Fruit fly (Drosophila melanogaster) whole organism, embryonic: Measurements from ENCODE around the gene CG10132.

Experiments
- Atf3 ChIP-seq: fragments of 200-800 bp; sonication (Bioruptor generic); optimal IDR thresholded peaks from 3 replicates; lab custom pipeline; 2016; ENCODE audit warnings: missing biosample characterization, missing genetic modification characterization
- Awh ChIP-seq: fragments of 200-800 bp; sonication (Bioruptor generic); IDR thresholded peaks from 2 replicates; pipeline ENCODE4, ENCODE4 v1.3.6; 2022; ENCODE audit warnings: missing biosample characterization, missing genetic modification characterization
- CG10209 ChIP-seq: fragments of 200-800 bp; sonication (Bioruptor generic); optimal IDR thresholded peaks from 3 replicates; lab custom pipeline; 2017; ENCODE audit warnings: missing biosample characterization, mild to moderate bottlenecking, missing genetic modification characterization, missing genetic modification reagents
- CG11085 ChIP-seq: fragments of 200-800 bp; sonication (Bioruptor generic); IDR thresholded peaks from 2 replicates; pipeline ENCODE4 v1.3.6; 2022; ENCODE audit warnings: missing biosample characterization, missing genetic modification characterization
- CG12155 ChIP-seq: fragments of 200-800 bp; sonication (Bioruptor generic); optimal IDR thresholded peaks from 3 replicates; lab custom pipeline; 2016; ENCODE audit warnings: missing biosample characterization, missing genetic modification characterization
- CG12769 ChIP-seq: fragments of 200-800 bp; sonication (Bioruptor generic); optimal IDR thresholded peaks from 2 replicates; lab custom pipeline; 2019; ENCODE audit warnings: missing biosample characterization, mild to moderate bottlenecking, missing genetic modification characterization, moderate library complexity
- CG17328 ChIP-seq: fragments of 200-800 bp; sonication (Bioruptor generic); IDR thresholded peaks from 2 replicates; pipeline ENCODE4 v1.3.6; 2022; ENCODE audit warnings: missing biosample characterization, missing genetic modification characterization
- CG18476 ChIP-seq: fragments of 200-800 bp; sonication (Bioruptor generic); optimal IDR thresholded peaks from 2 replicates; lab custom pipeline; 2016; ENCODE audit warnings: missing biosample characterization, mild to moderate bottlenecking, missing genetic modification characterization
- CG18619 ChIP-seq: fragments of 200-800 bp; sonication (Bioruptor generic); optimal IDR thresholded peaks from 3 replicates; lab custom pipeline; 2017; ENCODE audit warnings: missing biosample characterization, mild to moderate bottlenecking, missing genetic modification characterization
- CG18764 ChIP-seq: fragments of 200-800 bp; sonication (Bioruptor generic); optimal IDR thresholded peaks from 3 replicates; lab custom pipeline; 2016; ENCODE audit warnings: missing biosample characterization, missing genetic modification characterization
- CG3995 ChIP-seq: fragments of 200-800 bp; sonication (Bioruptor generic); optimal IDR thresholded peaks from 3 replicates; lab custom pipeline; 2016; ENCODE audit warnings: missing biosample characterization, missing genetic modification characterization
- CG7357 ChIP-seq: fragments of 200-800 bp; sonication (Bioruptor generic); IDR thresholded peaks from 3 replicates; pipeline ENCODE4 v1.3.6; 2022; ENCODE audit warnings: missing biosample characterization, missing genetic modification characterization
- CG7556 ChIP-seq: fragments of 200-800 bp; sonication (Bioruptor generic); optimal IDR thresholded peaks from 2 replicates; lab custom pipeline; 2017; ENCODE audit warnings: missing biosample characterization, mild to moderate bottlenecking, missing genetic modification characterization
- CG8359 ChIP-seq: fragments of 200-800 bp; sonication (Bioruptor generic); optimal IDR thresholded peaks from 2 replicates; lab custom pipeline; 2017; ENCODE audit warnings: missing biosample characterization, mild to moderate bottlenecking, missing genetic modification characterization, borderline replicate concordance
- CG8944 ChIP-seq: fragments of 200-800 bp; sonication (Bioruptor generic); optimal IDR thresholded peaks from 3 replicates; lab custom pipeline; 2016; ENCODE audit warnings: missing biosample characterization, missing genetic modification characterization
- CG9437 ChIP-seq: fragments of 200-800 bp; sonication (Bioruptor generic); optimal IDR thresholded peaks from 2 replicates; lab custom pipeline; 2018; ENCODE audit warnings: missing biosample characterization, mild to moderate bottlenecking, missing genetic modification characterization
- CrebB ChIP-seq: fragments of 200-800 bp; sonication (Bioruptor generic); optimal IDR thresholded peaks from 3 replicates; lab custom pipeline; 2018; ENCODE audit warnings: missing biosample characterization, mild to moderate bottlenecking, missing genetic modification characterization
- D19B ChIP-seq: fragments of 200-800 bp; sonication (Bioruptor generic); optimal IDR thresholded peaks from 2 replicates; lab custom pipeline; 2017; ENCODE audit warnings: missing biosample characterization, mild to moderate bottlenecking, missing genetic modification characterization
- Gug ChIP-seq: fragments of 200-800 bp; sonication (Bioruptor generic); IDR thresholded peaks from 4 replicates; pipeline ENCODE4 v1.3.6; 2022; ENCODE audit warnings: missing biosample characterization, missing genetic modification characterization
- H2.0 ChIP-seq: fragments of 200-800 bp; sonication (Bioruptor generic); IDR thresholded peaks from 2 replicates; pipeline ENCODE4 v1.3.6; 2022; ENCODE audit warnings: missing biosample characterization, missing genetic modification characterization
- HHEX ChIP-seq: fragments of 200-800 bp; sonication (Bioruptor generic); optimal IDR thresholded peaks from 3 replicates; lab custom pipeline; 2017; ENCODE audit warnings: missing biosample characterization, mild to moderate bottlenecking, missing genetic modification characterization, missing genetic modification reagents
- HLH3B ChIP-seq: fragments of 200-800 bp; sonication (Bioruptor generic); IDR thresholded peaks from 2 replicates; pipeline ENCODE4 v1.3.6; 2022; ENCODE audit warnings: missing biosample characterization, missing genetic modification characterization
- Hmr ChIP-seq: fragments of 200-800 bp; sonication (Bioruptor generic); optimal IDR thresholded peaks from 3 replicates; lab custom pipeline; 2017; ENCODE audit warnings: mild to moderate bottlenecking, missing biosample characterization, missing genetic modification reagents, missing genetic modification characterization
- Hr39 ChIP-seq: fragments of >200 bp; optimal IDR thresholded peaks from 2 replicates; lab custom pipeline; 2017
- Lhr ChIP-seq: fragments of 200-800 bp; sonication (Bioruptor generic); optimal IDR thresholded peaks from 3 replicates; lab custom pipeline; 2017; ENCODE audit warnings: mild to moderate bottlenecking, missing biosample characterization, missing genetic modification reagents, missing genetic modification characterization
- MBD-R2 ChIP-seq: fragments of 200-800 bp; sonication (Bioruptor generic); IDR thresholded peaks from 2 replicates; pipeline ENCODE4 v1.3.6; 2022; ENCODE audit warnings: missing biosample characterization, missing genetic modification characterization
- PHDP ChIP-seq: fragments of 200-800 bp; sonication (Bioruptor generic); optimal IDR thresholded peaks from 3 replicates; lab custom pipeline; 2018; ENCODE audit warnings: missing biosample characterization, mild to moderate bottlenecking, missing genetic modification characterization, moderate library complexity
- Six4 ChIP-seq: fragments of 200-800 bp; sonication (Bioruptor generic); optimal IDR thresholded peaks from 2 replicates; lab custom pipeline; 2016; ENCODE audit warnings: missing biosample characterization, missing genetic modification characterization
- Tbp ChIP-seq: fragments of >200 bp; optimal IDR thresholded peaks from 2 replicates; lab custom pipeline; 2018; ENCODE audit warnings: missing biosample characterization, missing genetic modification characterization
- ab ChIP-seq: fragments of 200-800 bp; sonication (Bioruptor generic); optimal IDR thresholded peaks from 2 replicates; lab custom pipeline; 2016; ENCODE audit warnings: missing biosample characterization, missing genetic modification characterization
- cad ChIP-seq: fragments of >200 bp; optimal IDR thresholded peaks from 2 replicates; lab custom pipeline; 2017; ENCODE audit warnings: missing biosample characterization, missing genetic modification characterization
- cas ChIP-seq: fragments of 200-800 bp; sonication (Bioruptor generic); IDR thresholded peaks from 2 replicates; pipeline ENCODE4 v1.3.6; 2022; ENCODE audit warnings: missing biosample characterization, missing genetic modification characterization
- dimm ChIP-seq: fragments of 200-800 bp; sonication (Bioruptor generic); IDR thresholded peaks from 2 replicates; pipeline ENCODE4 v1.3.6; 2022; ENCODE audit warnings: missing biosample characterization, missing genetic modification characterization
- fd102C ChIP-seq: fragments of 200-800 bp; sonication (Bioruptor generic); optimal IDR thresholded peaks from 2 replicates; lab custom pipeline; 2018; ENCODE audit warnings: missing biosample characterization, mild to moderate bottlenecking, missing genetic modification characterization, moderate library complexity
- gce ChIP-seq: fragments of 200-800 bp; sonication (Bioruptor generic); IDR thresholded peaks from 3 replicates; pipeline ENCODE4 v1.3.6; 2022; ENCODE audit warnings: missing biosample characterization, missing genetic modification characterization
- gcm ChIP-seq: fragments of 200-800 bp; sonication (Bioruptor generic); optimal IDR thresholded peaks from 2 replicates; lab custom pipeline; 2019; ENCODE audit warnings: missing biosample characterization, mild to moderate bottlenecking, missing genetic modification characterization, moderate library complexity
- gro ChIP-seq: fragments of 200-800 bp; sonication (Bioruptor generic); optimal IDR thresholded peaks from 2 replicates; lab custom pipeline; 2016; ENCODE audit warnings: missing biosample characterization, missing genetic modification characterization
- inv ChIP-seq: fragments of 200-800 bp; sonication (Bioruptor generic); IDR thresholded peaks from 2 replicates; pipeline ENCODE4 v1.3.6; 2022; ENCODE audit warnings: missing biosample characterization, missing genetic modification characterization; ENCODE audit not compliant: partially characterized antibody
- lilli ChIP-seq: fragments of 200-800 bp; sonication (Bioruptor generic); optimal IDR thresholded peaks from 3 replicates; lab custom pipeline; 2016; ENCODE audit warnings: missing biosample characterization, missing genetic modification characterization
- nom ChIP-seq: fragments of 200-800 bp; sonication (Bioruptor generic); optimal IDR thresholded peaks from 2 replicates; lab custom pipeline; 2017; ENCODE audit warnings: missing biosample characterization, missing genetic modification characterization, mild to moderate bottlenecking, moderate library complexity, missing genetic modification reagents
- otp ChIP-seq: fragments of 200-800 bp; sonication (Bioruptor generic); IDR thresholded peaks from 3 replicates; pipeline ENCODE4, ENCODE4 v1.3.6; 2022; ENCODE audit warnings: missing biosample characterization, missing genetic modification characterization
- pnt ChIP-seq: fragments of 200-800 bp; sonication (Bioruptor generic); optimal IDR thresholded peaks from 3 replicates; lab custom pipeline; 2016; ENCODE audit warnings: missing biosample characterization, missing genetic modification characterization
- prd ChIP-seq, 3 experiments: fragments of >200 bp in 2 of 3; fragments of 200-800 bp in 1 of 3; sonication (Bioruptor generic) in 1 of 3; optimal IDR thresholded peaks in 2 of 3; IDR thresholded peaks in 1 of 3; 2 replicates in 2 of 3; 3 replicates in 1 of 3; pipeline versions ENCODE4 v1.3.6 to Lab custom; 2017 to 2022; ENCODE audit warnings: missing biosample characterization in 1 of 3, missing genetic modification characterization in 1 of 3
- seq ChIP-seq: fragments of 200-800 bp; sonication (Bioruptor generic); IDR thresholded peaks from 2 replicates; pipeline ENCODE4 v1.3.6; 2022; ENCODE audit warnings: missing biosample characterization, missing genetic modification characterization
- tin ChIP-seq: fragments of 200-800 bp; sonication (Bioruptor generic); optimal IDR thresholded peaks from 3 replicates; lab custom pipeline; 2016; ENCODE audit warnings: missing biosample characterization, missing genetic modification characterization
- trh ChIP-seq: fragments of 200-800 bp; sonication (Bioruptor generic); optimal IDR thresholded peaks from 2 replicates; lab custom pipeline; 2016; ENCODE audit warnings: missing biosample characterization, missing genetic modification characterization
- unc-4 ChIP-seq: fragments of 200-800 bp; sonication (Bioruptor generic); IDR thresholded peaks from 2 replicates; pipeline ENCODE4 v1.3.6; 2022; ENCODE audit warnings: missing biosample characterization, missing genetic modification characterization; ENCODE audit not compliant: partially characterized antibody
- vnd ChIP-seq: fragments of 200-800 bp; sonication (Bioruptor generic); IDR thresholded peaks from 3 replicates; pipeline ENCODE4 v1.3.6; 2022; ENCODE audit warnings: missing biosample characterization, missing genetic modification characterization; ENCODE audit not compliant: partially characterized antibody
- z ChIP-seq: fragments of 200-800 bp; sonication (Bioruptor generic); IDR thresholded peaks from 3 replicates; pipeline ENCODE4 v1.3.6; 2022; ENCODE audit warnings: missing biosample characterization, missing genetic modification characterization

The CG10132 gene

dm6 chr2L:19572496-19573317 is 54.1 kb downstream of the CG10132 start:
- peak; percentile 2 for TF ChIP-seq CG9437
- no peak for TF ChIP-seq CG8944 (GFP tag; lab: Kevin White, UChicago)
- peak; percentile 70 for TF ChIP-seq HHEX (GFP tag; lab: Kevin White, UChicago)
- peak; percentile 63; the same call in 2 of the 3 replicates for TF ChIP-seq z (GFP tag; lab: Robert Waterston, UW)
- no peak for TF ChIP-seq CG17328 (GFP tag; lab: Robert Waterston, UW)
- TF ChIP-seq otp (GFP tag; lab: Robert Waterston, UW), result no peak; the same call in 2 of the 3 replicates
- TF ChIP-seq CG18764, result peak; percentile 23
- TF ChIP-seq vnd (GFP tag; lab: Robert Waterston, UW), result no peak
- no peak for TF ChIP-seq inv (GFP tag; lab: Robert Waterston, UW)
- TF ChIP-seq dimm (GFP tag; lab: Robert Waterston, UW), result no peak
- TF ChIP-seq CrebB (tag; lab: Kevin White, UChicago), result peak; percentile 72
- no peak for TF ChIP-seq Hr39
- no peak for TF ChIP-seq trh (GFP tag; lab: Kevin White, UChicago)
- TF ChIP-seq ab (GFP tag; lab: Kevin White, UChicago), result no peak
- peak; percentile 68 for TF ChIP-seq CG12155 (GFP tag; lab: Kevin White, UChicago)
- peak; percentile 76 for TF ChIP-seq CG7556
- TF ChIP-seq fd102C (GFP tag; lab: Kevin White, UChicago), result no peak
- 0 out of 2 replicates have a peak, but pooled peaks have one; percentile 39 for TF ChIP-seq HLH3B (GFP tag; lab: Robert Waterston, UW)
- no peak for TF ChIP-seq cas (GFP tag; lab: Robert Waterston, UW)
- peak; percentile 62 for TF ChIP-seq CG18476
- TF ChIP-seq lilli (GFP tag; lab: Kevin White, UChicago), result peak; percentile 87
- peak; percentile 46; the same call in 1 of the 2 replicates for TF ChIP-seq MBD-R2
- TF ChIP-seq Gug (GFP tag; lab: Robert Waterston, UW), result peak; percentile 35; the same call in 1 of the 4 replicates
- no peak for TF ChIP-seq cad (GFP tag; lab: Kevin White, UChicago)
- TF ChIP-seq Lhr (GFP tag; lab: Kevin White, UChicago), result no peak
- TF ChIP-seq Hmr (GFP tag; lab: Kevin White, UChicago), result peak; percentile 82
- 0 out of 2 replicates have a peak, but pooled peaks have one; percentile 14 for TF ChIP-seq CG11085 (GFP tag; lab: Robert Waterston, UW)
- peak; percentile 78 for TF ChIP-seq PHDP (tag; lab: Kevin White, UChicago)
- peak; percentile 67 for TF ChIP-seq gcm (GFP tag; lab: Kevin White, UChicago)
- TF ChIP-seq Tbp (GFP tag; lab: Kevin White, UChicago), result no peak
- TF ChIP-seq seq (GFP tag; lab: Robert Waterston, UW), result no peak
- TF ChIP-seq Atf3 (GFP tag; lab: Kevin White, UChicago), result no peak
- TF ChIP-seq Six4 (GFP tag; lab: Kevin White, UChicago), result no peak
- no peak for TF ChIP-seq unc-4 (GFP tag; lab: Robert Waterston, UW)
- TF ChIP-seq CG18619 (GFP tag; lab: Kevin White, UChicago), result peak; percentile 52
- TF ChIP-seq CG10209 (GFP tag; lab: Kevin White, UChicago), result peak; percentile 75
- TF ChIP-seq Awh (GFP tag; lab: Robert Waterston, UW), result no peak
- no peak for TF ChIP-seq prd (optimal IDR thresholded peaks at IDR 0.05; lab: Kevin White, UChicago)
- peak; percentile 74 for TF ChIP-seq prd (GFP tag; IDR thresholded peaks at IDR 0.05; lab: Robert Waterston, UW)
- peak; percentile 51 for TF ChIP-seq tin (GFP tag; lab: Kevin White, UChicago)
- peak; percentile 22 for TF ChIP-seq pnt
- TF ChIP-seq CG3995, result no peak
- TF ChIP-seq H2.0 (GFP tag; lab: Robert Waterston, UW), result peak; percentile 40; the same call in 1 of the 2 replicates
- no peak for TF ChIP-seq gce
- peak; percentile 79 for TF ChIP-seq nom (GFP tag; lab: Kevin White, UChicago)
- peak; percentile 53 for TF ChIP-seq CG7357
- peak; percentile 73 for TF ChIP-seq gro (GFP tag; lab: Kevin White, UChicago)
- peak; percentile 100 for TF ChIP-seq D19B
- no peak for TF ChIP-seq CG8359 (GFP tag; lab: Kevin White, UChicago)
- TF ChIP-seq CG12769 (tag; lab: Kevin White, UChicago), result peak; percentile 78
